Worm (Caenorhabditis elegans): Measurements from ENCODE around the gene fbxb-115.
A peak's percentile ranks its signal among the peaks of the same experiment; 100 is the strongest.

fbxb-115 gene

DNA sequence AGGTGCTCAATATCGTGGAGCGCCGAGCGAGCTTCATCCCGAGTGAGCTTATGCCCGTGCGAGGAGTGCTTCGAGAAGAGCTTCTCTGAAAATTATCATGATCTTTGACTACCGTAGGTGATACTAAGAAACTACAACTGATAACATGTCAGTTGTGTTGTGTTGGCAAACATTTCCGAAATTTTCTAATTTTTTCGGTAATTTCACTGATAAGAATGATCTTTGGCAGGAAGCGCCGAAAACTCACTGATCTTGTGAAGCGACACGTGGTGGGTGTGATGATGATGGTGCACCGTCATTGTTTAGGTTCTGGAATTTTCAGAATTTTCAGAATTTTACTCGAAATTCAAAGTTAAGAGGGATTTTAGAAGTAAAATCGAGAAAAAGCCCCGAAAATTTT, 36.7 kb downstream of the fbxb-115 start, which contains the start of gene Y39B6A.1:
Gene Y39B6A.1, minus strand, starts transcription at position 309 of the 400 bp plus-strand sequence.
- TF ChIP-seq lin-35 (GFP tag; optimal IDR thresholded peaks at IDR 0.05) (peak in 1 of 2 experiments; percentile 3), elt-2 (tag; optimal IDR thresholded peaks at IDR 0.05) (peak; percentile 76), F16B12.6 (tag; optimal IDR thresholded peaks at IDR 0.05) (no peak)

- TF ChIP-seq elt-3 (tag; optimal IDR thresholded peaks at IDR 0.05) = no peak
- TF ChIP-seq nhr-11 (tag; optimal IDR thresholded peaks at IDR 0.05) = no peak
- TF ChIP-seq fkh-8 (tag; optimal IDR thresholded peaks at IDR 0.05) = no peak
- no peak for TF ChIP-seq nhr-19 (GFP tag; conservative IDR thresholded peaks at IDR 0.05)
- no peak for TF ChIP-seq xbp-1 (tag; optimal IDR thresholded peaks at IDR 0.05)
- no peak for TF ChIP-seq aha-1 (tag; optimal IDR thresholded peaks at IDR 0.05)
- no peak for TF ChIP-seq nhr-90 (tag; optimal IDR thresholded peaks at IDR 0.05; ENCODE audit: poor library complexity)
- no peak for TF ChIP-seq unc-130 (tag; optimal IDR thresholded peaks at IDR 0.05)
- no peak for TF ChIP-seq isw-1 (GFP tag; IDR thresholded peaks at IDR 0.05)
- TF ChIP-seq mdl-1 (tag; optimal IDR thresholded peaks at IDR 0.05) = no peak
- TF ChIP-seq ceh-82 (tag; optimal IDR thresholded peaks at IDR 0.05) = no peak
- no peak for TF ChIP-seq egl-27 (tag; optimal IDR thresholded peaks at IDR 0.05)
- TF ChIP-seq nhr-28 (tag; optimal IDR thresholded peaks at IDR 0.05) = no peak
- TF ChIP-seq C34B4.2 (tag; optimal IDR thresholded peaks at IDR 0.05) = no peak
- no peak for TF ChIP-seq ces-1 (GFP tag; optimal IDR thresholded peaks at IDR 0.05)
- no peak for TF ChIP-seq zip-4 (GFP tag; optimal IDR thresholded peaks at IDR 0.05)
- TF ChIP-seq Y116A8C.19 (tag; optimal IDR thresholded peaks at IDR 0.05; ENCODE audit: borderline replicate concordance) = no peak
- TF ChIP-seq sptf-1 (tag; optimal IDR thresholded peaks at IDR 0.05) = no peak
- no peak for TF ChIP-seq efl-3 (GFP tag; optimal IDR thresholded peaks at IDR 0.05)
Measured at ce11 chrV:19202800-19203199, 37.2 kb downstream of the fbxb-115 start.

DNA sequence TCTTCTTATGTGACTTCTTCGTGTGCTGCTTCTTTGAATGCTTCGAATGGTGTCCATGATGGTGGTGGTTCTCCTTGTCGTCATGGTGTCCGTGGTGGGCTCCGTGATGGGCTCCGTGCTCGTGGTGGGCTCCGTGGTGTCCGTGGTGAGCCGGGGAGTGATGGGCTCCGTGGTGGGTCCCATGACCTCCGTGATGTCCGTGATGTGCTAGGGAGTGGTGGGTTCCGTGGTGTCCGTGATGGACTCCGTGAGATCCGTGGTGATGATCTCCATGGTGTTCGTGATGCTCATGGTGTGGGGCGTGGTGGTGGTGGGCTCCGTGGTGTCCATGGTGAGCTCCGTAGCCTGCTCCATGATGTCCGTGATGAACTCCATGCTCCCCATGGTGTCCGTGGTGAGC, 38.8 kb downstream of the fbxb-115 start:
- TF ChIP-seq ceh-90 (tag; optimal IDR thresholded peaks at IDR 0.05) (no peak), blmp-1 (tag; optimal IDR thresholded peaks at IDR 0.05) (no peak), ztf-4 (tag; optimal IDR thresholded peaks at IDR 0.05) (no peak), jun-1 (tag; optimal IDR thresholded peaks at IDR 0.05) (no peak), nhr-11 (tag; optimal IDR thresholded peaks at IDR 0.05) (no peak), mdl-1 (tag; optimal IDR thresholded peaks at IDR 0.05) (no peak), efl-1 (optimal IDR thresholded peaks at IDR 0.05) (no peak), efl-1 (GFP tag; optimal IDR thresholded peaks at IDR 0.05 in 1 of 2) (peak in 1 of 2 experiments; percentile 65)

- TF ChIP-seq efl-1 (optimal IDR thresholded peaks at IDR 0.05) = peak; percentile 30 to 52
- TF ChIP-seq efl-1 (GFP tag; optimal IDR thresholded peaks at IDR 0.05 in 1 of 2) = peak; percentile 26 to 88
- TF ChIP-seq sptf-1 (tag; optimal IDR thresholded peaks at IDR 0.05) = no peak
- TF ChIP-seq ceh-88 (GFP tag; IDR thresholded peaks at IDR 0.05) = no peak
- peak; percentile 49 for TF ChIP-seq nhr-77 (tag; optimal IDR thresholded peaks at IDR 0.05)
- peak; percentile 65 for TF ChIP-seq fkh-8 (tag; optimal IDR thresholded peaks at IDR 0.05)
- TF ChIP-seq grh-1 (GFP tag; IDR thresholded peaks at IDR 0.05) = no peak; the same call in 1 of the 2 replicates
- TF ChIP-seq tbx-2 (tag; optimal IDR thresholded peaks at IDR 0.05) = peak; percentile 61
- TF ChIP-seq fkh-10 (GFP tag; optimal IDR thresholded peaks at IDR 0.05) = no peak
- no peak for TF ChIP-seq nhr-237 (tag; optimal IDR thresholded peaks at IDR 0.05)
- no peak for TF ChIP-seq unc-98 (GFP tag; IDR thresholded peaks at IDR 0.05)
- TF ChIP-seq nhr-84 (tag; optimal IDR thresholded peaks at IDR 0.05) = no peak
- no peak for TF ChIP-seq ztf-4 (tag; optimal IDR thresholded peaks at IDR 0.05)
- TF ChIP-seq hlh-17 (GFP tag; optimal IDR thresholded peaks at IDR 0.05; ENCODE audit: borderline replicate concordance) = no peak
- TF ChIP-seq lin-39 (tag; optimal IDR thresholded peaks at IDR 0.05) = peak; percentile 23
- TF ChIP-seq lin-35 (GFP tag; optimal IDR thresholded peaks at IDR 0.05) = peak; percentile 49 to 53
- TF ChIP-seq mdl-1 (tag; optimal IDR thresholded peaks at IDR 0.05) = no peak
- peak; percentile 44 for TF ChIP-seq lin-15B (tag; optimal IDR thresholded peaks at IDR 0.05)
- TF ChIP-seq nhr-20 (tag; optimal IDR thresholded peaks at IDR 0.05) = no peak
- peak; percentile 61 for TF ChIP-seq isw-1 (GFP tag; IDR thresholded peaks at IDR 0.05)
- no peak for TF ChIP-seq zag-1 (tag; optimal IDR thresholded peaks at IDR 0.05)
- peak; percentile 78 for TF ChIP-seq snu-23 (GFP tag; optimal IDR thresholded peaks at IDR 0.05)
- no peak for TF ChIP-seq fkh-4 (tag; optimal IDR thresholded peaks at IDR 0.05; ENCODE audit: borderline replicate concordance)
- TF ChIP-seq ceh-90 (tag; optimal IDR thresholded peaks at IDR 0.05) = no peak
- TF ChIP-seq irx-1 (tag; optimal IDR thresholded peaks at IDR 0.05) = peak; percentile 59
- TF ChIP-seq swsn-7 (tag; optimal IDR thresholded peaks at IDR 0.05) = peak; percentile 56
- TF ChIP-seq lir-3 (tag; optimal IDR thresholded peaks at IDR 0.05; ENCODE audit: poor library complexity) = no peak
- no peak for TF ChIP-seq nhr-90 (tag; optimal IDR thresholded peaks at IDR 0.05; ENCODE audit: poor library complexity)
Measured at ce11 chrV:19189963-19190597, 49.9 kb downstream of the fbxb-115 start, which contains the start of the genes Y39B6A.3 and pph-5. TSS of gene Y39B6A.3 (minus strand) at chrV:19190013. TSS of gene pph-5 (plus strand) at chrV:19190547.

Data from whole organism, L1 larva.